Worm (Caenorhabditis elegans) whole organism, L3 larva: Measurements from ENCODE around the gene Y45F3A.8.

Experiments
- R02D3.7 ChIP-seq: fragments of 150-350 bp; optimal IDR thresholded peaks from 2 replicates; lab custom pipeline; 2014; ENCODE audit warnings: missing biosample characterization, missing genetic modification characterization
- egl-27 ChIP-seq: sonication (generic microtip); optimal IDR thresholded peaks from 4 replicates; lab custom pipeline; 2017; ENCODE audit warnings: missing biosample characterization, missing genetic modification reagents, missing genetic modification characterization
- nfya-1 ChIP-seq: sonication (generic microtip); optimal IDR thresholded peaks from 2 replicates; lab custom pipeline; 2017; ENCODE audit warnings: missing genetic modification characterization, mild to moderate bottlenecking, missing compliant biosample characterization, antibody characterized with exemption, moderate library complexity; ENCODE audit not compliant: insufficient read depth
- nhr-11 ChIP-seq: fragments of 150-350 bp; optimal IDR thresholded peaks from 2 replicates; lab custom pipeline; 2014; ENCODE audit warnings: missing biosample characterization, missing genetic modification characterization
- nhr-237 ChIP-seq: fragments of 150-350 bp; optimal IDR thresholded peaks from 2 replicates; lab custom pipeline; 2014; ENCODE audit warnings: missing biosample characterization, missing genetic modification characterization
- nhr-43 ChIP-seq: sonication (generic microtip); optimal IDR thresholded peaks from 2 replicates; lab custom pipeline; 2016; ENCODE audit warnings: mild to moderate bottlenecking, missing genetic modification characterization, missing compliant biosample characterization; ENCODE audit not compliant: poor library complexity, severe bottlenecking
- pha-4 ChIP-seq: fragments of 150-350 bp; optimal IDR thresholded peaks from 2 replicates; lab custom pipeline; 2014; ENCODE audit warnings: missing biosample characterization, missing genetic modification reagents, missing genetic modification characterization
- snpc-4 ChIP-seq: fragments of 150-350 bp; optimal IDR thresholded peaks from 2 replicates; lab custom pipeline; 2014; ENCODE audit warnings: missing biosample characterization, missing genetic modification characterization
- unc-39 ChIP-seq: sonication (generic microtip); optimal IDR thresholded peaks from 4 replicates; lab custom pipeline; 2017; ENCODE audit warnings: missing biosample characterization, missing genetic modification characterization
- zag-1 ChIP-seq: fragments of 150-350 bp; optimal IDR thresholded peaks from 2 replicates; lab custom pipeline; 2014; ENCODE audit warnings: missing biosample characterization, missing genetic modification characterization

DNA sequence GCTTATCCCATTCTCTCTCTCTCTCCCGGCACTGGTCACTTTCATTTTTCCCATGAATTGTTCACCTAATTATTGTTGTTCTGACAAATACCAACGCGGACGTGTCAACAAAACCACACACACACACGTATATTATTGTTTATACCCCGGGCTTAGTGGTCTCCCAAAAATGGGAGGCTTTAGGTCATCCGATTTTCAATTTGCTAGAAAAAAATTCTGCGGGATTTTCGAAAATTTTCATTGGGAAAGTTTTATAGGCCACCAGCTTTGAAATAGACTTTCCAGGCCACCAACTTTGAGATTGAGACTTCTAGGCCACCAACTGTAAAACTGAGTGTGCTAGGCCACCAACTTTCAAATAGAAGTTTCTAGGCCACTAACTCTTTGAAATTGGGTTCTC lies 45.3 kb upstream of the Y45F3A.8 start:
- TF ChIP-seq nhr-11 (no peak), zag-1 (tag; lab: Kevin White, UChicago) (no peak), pha-4 (tag; lab: Kevin White, UChicago) (peak; percentile 31), nhr-237 (tag; lab: Kevin White, UChicago) (no peak), nhr-43 (tag; lab: Kevin White, UChicago) (no peak), egl-27 (tag; lab: Kevin White, UChicago) (no peak), unc-39 (tag; lab: Kevin White, UChicago) (no peak), nfya-1 (no peak), R02D3.7 (tag; lab: Kevin White, UChicago) (no peak), snpc-4 (tag; lab: Kevin White, UChicago) (no peak)
